Worm (Caenorhabditis elegans) whole organism, L4 larva: Measurements from ENCODE around the gene F26G1.2.

Source experiments
- F49E8.2 ChIP-seq: sonication (generic microtip); optimal IDR thresholded peaks from 2 replicates; lab custom pipeline; 2016; ENCODE audit warnings: missing compliant biosample characterization, mild to moderate bottlenecking, missing genetic modification characterization, borderline replicate concordance
- T20F7.1 ChIP-seq: fragments of 200-800 bp; sonication (Bioruptor generic); optimal IDR thresholded peaks from 2 replicates; lab custom pipeline; 2018; ENCODE audit warnings: mild to moderate bottlenecking, missing genetic modification characterization, missing compliant biosample characterization
- Y105C5A.15 ChIP-seq: fragments of 200-800 bp; sonication (Bioruptor generic); IDR thresholded peaks from 2 replicates; pipeline ENCODE4 v1.3.6; 2022; ENCODE audit warnings: missing genetic modification characterization, missing compliant biosample characterization
- Y48G9A.11 ChIP-seq: fragments of 200-800 bp; sonication (Bioruptor generic); IDR thresholded peaks from 2 replicates; pipeline ENCODE4 v1.3.6; 2022; ENCODE audit warnings: missing genetic modification reagents, missing genetic modification characterization, missing compliant biosample characterization
- Y75B8A.6 ChIP-seq: fragments of 200-800 bp; sonication (Bioruptor generic); IDR thresholded peaks from 2 replicates; pipeline ENCODE4 v1.3.6; 2022; ENCODE audit warnings: missing genetic modification reagents, missing genetic modification characterization, missing compliant biosample characterization
- ZK546.5 ChIP-seq, 2 experiments: sonication (generic microtip); optimal IDR thresholded peaks; 2 replicates each; lab custom pipeline; 2017; ENCODE audit warnings: missing biosample characterization in 2 of 2, missing genetic modification characterization in 2 of 2
- aha-1 ChIP-seq: fragments of 150-350 bp; peaks from one replicate; lab custom pipeline; 2014; ENCODE audit warnings: missing biosample characterization, missing genetic modification characterization
- ceh-20 ChIP-seq: fragments of 200-800 bp; sonication (Bioruptor generic); IDR thresholded peaks from 2 replicates; pipeline ENCODE4 v1.3.6; 2022; ENCODE audit warnings: missing genetic modification reagents, missing genetic modification characterization, missing compliant biosample characterization
- ceh-82 ChIP-seq: sonication (generic microtip); optimal IDR thresholded peaks from 2 replicates; lab custom pipeline; 2017; ENCODE audit warnings: missing biosample characterization, missing genetic modification characterization
- ctbp-1 ChIP-seq: fragments of 200-800 bp; sonication (Bioruptor generic); IDR thresholded peaks from 2 replicates; pipeline ENCODE4 v1.3.6; 2022; ENCODE audit warnings: missing genetic modification reagents, missing genetic modification characterization, missing compliant biosample characterization
- daf-16 ChIP-seq, 3 experiments: sonication (generic microtip); optimal IDR thresholded peaks; 2 replicates each; lab custom pipeline; 2016 to 2017; ENCODE audit warnings: missing genetic modification characterization in 3 of 3, missing genetic modification reagents in 3 of 3, mild to moderate bottlenecking in 2 of 3, missing compliant biosample characterization in 2 of 3, missing biosample characterization in 1 of 3, moderate library complexity in 1 of 3
- dmd-6 ChIP-seq: fragments of 200-800 bp; sonication (Bioruptor generic); IDR thresholded peaks from 2 replicates; pipeline ENCODE4 v1.3.6; 2022; ENCODE audit warnings: missing genetic modification reagents, missing genetic modification characterization, missing compliant biosample characterization
- dpl-1 ChIP-seq: fragments of 150-350 bp; optimal IDR thresholded peaks from 2 replicates; lab custom pipeline; 2014; ENCODE audit warnings: missing biosample characterization, missing genetic modification reagents, missing genetic modification characterization
- duxl-1 ChIP-seq: sonication (generic microtip); optimal IDR thresholded peaks from 2 replicates; lab custom pipeline; 2016; ENCODE audit warnings: mild to moderate bottlenecking, missing genetic modification characterization, moderate library complexity, missing compliant biosample characterization; ENCODE audit not compliant: poor library complexity
- dve-1 ChIP-seq: sonication (generic microtip); optimal IDR thresholded peaks from 2 replicates; lab custom pipeline; 2017; ENCODE audit warnings: antibody characterized with exemption, mild to moderate bottlenecking, missing genetic modification characterization, missing compliant biosample characterization; ENCODE audit not compliant: insufficient read depth
- egl-27 ChIP-seq: sonication (generic microtip); optimal IDR thresholded peaks from 3 replicates; lab custom pipeline; 2017; ENCODE audit warnings: missing biosample characterization, missing genetic modification reagents, missing genetic modification characterization
- fkh-10 ChIP-seq: fragments of 150-350 bp; optimal IDR thresholded peaks from 2 replicates; lab custom pipeline; 2014; ENCODE audit warnings: missing biosample characterization, missing genetic modification reagents, missing genetic modification characterization
- fos-1 ChIP-seq: fragments of 150-350 bp; optimal IDR thresholded peaks from 2 replicates; lab custom pipeline; 2014; ENCODE audit warnings: missing biosample characterization, missing genetic modification characterization
- hlh-11 ChIP-seq: fragments of 200-800 bp; sonication (Bioruptor generic); optimal IDR thresholded peaks from 2 replicates; lab custom pipeline; 2018; ENCODE audit warnings: mild to moderate bottlenecking, missing genetic modification characterization, missing compliant biosample characterization
- lim-7 ChIP-seq: fragments of 200-800 bp; sonication (Bioruptor generic); IDR thresholded peaks from 2 replicates; pipeline ENCODE4 v1.3.6; 2022; ENCODE audit warnings: missing genetic modification characterization, missing compliant biosample characterization
- lin-1 ChIP-seq: fragments of 200-800 bp; sonication (Bioruptor generic); IDR thresholded peaks from 2 replicates; pipeline ENCODE4 v1.3.6; 2022; ENCODE audit warnings: missing genetic modification reagents, missing genetic modification characterization, missing compliant biosample characterization
- lin-13 ChIP-seq: fragments of 150-350 bp; optimal IDR thresholded peaks from 2 replicates; lab custom pipeline; 2014; ENCODE audit warnings: missing biosample characterization, missing genetic modification reagents, missing genetic modification characterization
- lin-39 ChIP-seq: fragments of 150-350 bp; optimal IDR thresholded peaks from 2 replicates; lab custom pipeline; 2014; ENCODE audit warnings: missing biosample characterization, missing genetic modification reagents, missing genetic modification characterization
- lir-3 ChIP-seq: sonication (generic microtip); optimal IDR thresholded peaks from 2 replicates; lab custom pipeline; 2016; ENCODE audit warnings: mild to moderate bottlenecking, missing genetic modification characterization, missing compliant biosample characterization
- lsy-2 ChIP-seq, 2 experiments: fragments of 150-350 bp in 1 of 2; sonication (generic microtip) in 1 of 2; optimal IDR thresholded peaks; 2 replicates each; lab custom pipeline; 2014 to 2017; ENCODE audit warnings: missing biosample characterization in 2 of 2, missing genetic modification characterization in 2 of 2
- madf-5 ChIP-seq, 2 experiments: fragments of 200-800 bp; sonication (Bioruptor generic); IDR thresholded peaks; 2 replicates each; pipeline ENCODE4 v1.3.6; 2022; ENCODE audit warnings: missing compliant biosample characterization in 2 of 2, missing genetic modification characterization in 2 of 2
- madf-9 ChIP-seq: fragments of 200-800 bp; sonication (Bioruptor generic); conservative IDR thresholded peaks from 2 replicates; pipeline ENCODE4 v1.3.6; 2022; ENCODE audit warnings: missing genetic modification reagents, missing genetic modification characterization, missing compliant biosample characterization
- mdl-1 ChIP-seq, 2 experiments: fragments of 150-350 bp in 1 of 2; sonication (generic microtip) in 1 of 2; optimal IDR thresholded peaks; 2 replicates each; lab custom pipeline; 2014 to 2017; ENCODE audit warnings: missing biosample characterization in 2 of 2, missing genetic modification characterization in 2 of 2
- mes-2 ChIP-seq: sonication (generic microtip); optimal IDR thresholded peaks from 2 replicates; lab custom pipeline; 2016; ENCODE audit warnings: missing genotype, mild to moderate bottlenecking, missing genetic modification characterization, missing compliant biosample characterization; ENCODE audit not compliant: poor library complexity, severe bottlenecking
- nhr-10 ChIP-seq: fragments of 150-350 bp; optimal IDR thresholded peaks from 2 replicates; lab custom pipeline; 2014; ENCODE audit warnings: missing biosample characterization, missing genetic modification characterization
- nhr-111 ChIP-seq: fragments of 200-800 bp; sonication (Bioruptor generic); optimal IDR thresholded peaks from 2 replicates; lab custom pipeline; 2018; ENCODE audit warnings: mild to moderate bottlenecking, missing genetic modification characterization, missing compliant biosample characterization
- nhr-25 ChIP-seq: sonication (generic microtip); optimal IDR thresholded peaks from 2 replicates; lab custom pipeline; 2017; ENCODE audit warnings: missing genetic modification characterization, mild to moderate bottlenecking, missing compliant biosample characterization, antibody characterized with exemption, moderate library complexity, borderline replicate concordance; ENCODE audit not compliant: insufficient read depth
- nhr-42 ChIP-seq: fragments of 200-800 bp; sonication (Bioruptor generic); IDR thresholded peaks from 2 replicates; pipeline ENCODE4 v1.3.6; 2022; ENCODE audit warnings: missing genetic modification characterization, missing compliant biosample characterization
- nhr-48 ChIP-seq: sonication (generic microtip); optimal IDR thresholded peaks from 2 replicates; lab custom pipeline; 2016; ENCODE audit warnings: mild to moderate bottlenecking, missing genetic modification characterization, missing compliant biosample characterization
- nhr-6 ChIP-seq: fragments of 150-350 bp; optimal IDR thresholded peaks from 2 replicates; lab custom pipeline; 2014; ENCODE audit warnings: missing biosample characterization, missing genetic modification characterization
- nhr-76 ChIP-seq: fragments of 150-350 bp; optimal IDR thresholded peaks from 2 replicates; lab custom pipeline; 2014; ENCODE audit warnings: missing biosample characterization, missing genetic modification characterization
- nhr-77 ChIP-seq: fragments of 150-350 bp; optimal IDR thresholded peaks from 2 replicates; lab custom pipeline; 2014; ENCODE audit warnings: missing biosample characterization, missing genetic modification characterization
- pha-4 ChIP-seq, 2 experiments: fragments of 150-350 bp in 1 of 2; fragments of 200-800 bp in 1 of 2; sonication (Bioruptor generic) in 1 of 2; IDR thresholded peaks in 1 of 2; optimal IDR thresholded peaks in 1 of 2; 2 replicates each; pipeline versions ENCODE4 v1.3.6 to Lab custom; 2014 to 2022; ENCODE audit warnings: missing genetic modification characterization in 2 of 2, missing genetic modification reagents in 2 of 2, missing biosample characterization in 1 of 2, missing compliant biosample characterization in 1 of 2
- pqm-1 ChIP-seq: sonication (generic microtip); optimal IDR thresholded peaks from 2 replicates; lab custom pipeline; 2017; ENCODE audit warnings: missing biosample characterization, missing genetic modification characterization
- rbr-2 ChIP-seq: sonication (generic microtip); optimal IDR thresholded peaks from 2 replicates; lab custom pipeline; 2016; ENCODE audit warnings: missing genotype, missing genetic modification characterization, missing compliant biosample characterization
- saeg-2 ChIP-seq: fragments of 200-800 bp; sonication (Bioruptor generic); IDR thresholded peaks from 2 replicates; pipeline ENCODE4 v1.3.6; 2022; ENCODE audit warnings: missing genetic modification reagents, missing genetic modification characterization, missing compliant biosample characterization
- sdz-12 ChIP-seq: fragments of 200-800 bp; sonication (Bioruptor generic); optimal IDR thresholded peaks from 2 replicates; lab custom pipeline; 2018; ENCODE audit warnings: mild to moderate bottlenecking, missing genetic modification characterization, missing compliant biosample characterization
- snpc-1.2 ChIP-seq: fragments of 200-800 bp; sonication (Bioruptor generic); IDR thresholded peaks from 2 replicates; pipeline ENCODE4 v1.3.6; 2022; ENCODE audit warnings: missing genetic modification reagents, missing genetic modification characterization, missing compliant biosample characterization
- spr-1 ChIP-seq: sonication (generic microtip); optimal IDR thresholded peaks from 2 replicates; lab custom pipeline; 2016; ENCODE audit warnings: mild to moderate bottlenecking, missing genetic modification characterization, missing compliant biosample characterization
- tra-1 ChIP-seq: fragments of 200-800 bp; sonication (Bioruptor generic); IDR thresholded peaks from 2 replicates; pipeline ENCODE4 v1.3.6; 2022; ENCODE audit warnings: missing genetic modification reagents, missing genetic modification characterization, missing compliant biosample characterization
- unc-130 ChIP-seq: sonication (generic microtip); optimal IDR thresholded peaks from 2 replicates; lab custom pipeline; 2016; ENCODE audit warnings: missing genetic modification reagents, missing genetic modification characterization, missing compliant biosample characterization
- unc-39 ChIP-seq: sonication (generic microtip); optimal IDR thresholded peaks from 2 replicates; lab custom pipeline; 2017; ENCODE audit warnings: missing biosample characterization, missing genetic modification characterization
- zag-1 ChIP-seq: fragments of 150-350 bp; optimal IDR thresholded peaks from 2 replicates; lab custom pipeline; 2014; ENCODE audit warnings: missing biosample characterization, missing genetic modification characterization
- zfp-2 ChIP-seq: sonication (generic microtip); optimal IDR thresholded peaks from 2 replicates; lab custom pipeline; 2016; ENCODE audit warnings: mild to moderate bottlenecking, missing genetic modification characterization, missing compliant biosample characterization
- zip-2 ChIP-seq: fragments of 150-350 bp; optimal IDR thresholded peaks from 2 replicates; lab custom pipeline; 2014; ENCODE audit warnings: missing biosample characterization, missing genetic modification characterization

The F26G1.2 gene

ce11 chrII:4741527-4742187 is 21.2 kb upstream of the F26G1.2 start, which contains the start of gene acs-11 (continued):
- TF ChIP-seq pha-4 (GFP tag; IDR thresholded peaks at IDR 0.05; lab: Robert Waterston, UW) (no peak), pha-4 (tag; optimal IDR thresholded peaks at IDR 0.05; lab: Kevin White, UChicago) (no peak), ceh-82 (tag; lab: Kevin White, UChicago) (no peak), unc-130 (GFP tag; lab: Kevin White, UChicago) (no peak), Y105C5A.15 (GFP tag; lab: Robert Waterston, UW) (no peak), Y48G9A.11 (GFP tag; lab: Robert Waterston, UW) (no peak), lir-3 (no peak), nhr-25 (tag; lab: Kevin White, UChicago) (no peak), Y75B8A.6 (no peak), fos-1 (no peak), dve-1 (tag; lab: Kevin White, UChicago) (peak; percentile 48), rbr-2 (tag; lab: Kevin White, UChicago) (no peak), nhr-10 (tag; lab: Kevin White, UChicago) (no peak), nhr-42 (no peak), pqm-1 (tag; lab: Kevin White, UChicago) (peak; percentile 18), sdz-12 (GFP tag; lab: Kevin White, UChicago) (no peak), zag-1 (tag; lab: Kevin White, UChicago) (no peak), dpl-1 (GFP tag; lab: Kevin White, UChicago) (no peak), mdl-1 (tag; optimal IDR thresholded peaks at IDR 0.05; lab: Kevin White, UChicago) (peak in 1 of 2 experiments; percentile 42), ceh-20 (GFP tag; lab: Robert Waterston, UW) (no peak), egl-27 (tag; lab: Kevin White, UChicago) (no peak), lin-13 (no peak), saeg-2 (GFP tag; lab: Robert Waterston, UW) (no peak), snpc-1.2 (GFP tag; lab: Robert Waterston, UW) (no peak), unc-39 (tag; lab: Kevin White, UChicago) (no peak), lin-1 (GFP tag; lab: Robert Waterston, UW) (no peak), nhr-111 (GFP tag; lab: Kevin White, UChicago) (no peak), lim-7 (no peak), hlh-11 (tag; lab: Kevin White, UChicago) (peak; percentile 5), lsy-2 (tag; optimal IDR thresholded peaks at IDR 0.05; lab: Kevin White, UChicago) (no peak), spr-1 (tag; lab: Kevin White, UChicago) (no peak), aha-1 (tag; lab: Kevin White, UChicago) (peak; percentile 49), nhr-48 (tag; lab: Kevin White, UChicago) (no peak), madf-9 (GFP tag; lab: Robert Waterston, UW) (no peak), daf-16 (GFP tag; optimal IDR thresholded peaks at IDR 0.05; lab: Kevin White, UChicago) (no peak), daf-16 (tag; optimal IDR thresholded peaks at IDR 0.05; lab: Kevin White, UChicago) (peak; percentile 60), lin-39 (tag; lab: Kevin White, UChicago) (no peak), fkh-10 (GFP tag; lab: Kevin White, UChicago) (no peak), F49E8.2 (tag; lab: Kevin White, UChicago) (no peak), mes-2 (peak; percentile 21), ZK546.5 (tag; optimal IDR thresholded peaks at IDR 0.05; lab: Kevin White, UChicago) (no peak), zfp-2 (no peak), zip-2 (no peak), dmd-6 (GFP tag; lab: Robert Waterston, UW) (peak; percentile 31; the same call in 1 of the 2 replicates), nhr-77 (tag; lab: Kevin White, UChicago) (no peak), nhr-76 (tag; lab: Kevin White, UChicago) (no peak), duxl-1 (tag; lab: Kevin White, UChicago) (peak; percentile 12), madf-5 (GFP tag; IDR thresholded peaks at IDR 0.05; lab: Robert Waterston, UW) (no peak), ctbp-1 (GFP tag; lab: Robert Waterston, UW) (no peak), tra-1 (no peak), T20F7.1 (GFP tag; lab: Kevin White, UChicago) (no peak), nhr-6 (tag; lab: Kevin White, UChicago) (no peak)
